Worm (Caenorhabditis elegans) whole organism, L3 larva: ENCODE measurements around the gene R08D7.7.

Experiments
- R02D3.7 ChIP-seq: fragments of 150-350 bp; optimal IDR thresholded peaks from 2 replicates; lab custom pipeline; 2014; ENCODE audit warnings: missing biosample characterization, missing genetic modification characterization
- ama-1 ChIP-seq: fragments of 150-350 bp; optimal IDR thresholded peaks from 2 replicates; lab custom pipeline; 2018

ce11 chrIII:9001491-9001890, 11.6 kb downstream of the R08D7.7 start:
- TF ChIP-seq ama-1 = no peak
- TF ChIP-seq R02D3.7 (tag; lab: Kevin White, UChicago) = no peak
